Worm (Caenorhabditis elegans): ENCODE data around the gene perm-1.

DNA sequence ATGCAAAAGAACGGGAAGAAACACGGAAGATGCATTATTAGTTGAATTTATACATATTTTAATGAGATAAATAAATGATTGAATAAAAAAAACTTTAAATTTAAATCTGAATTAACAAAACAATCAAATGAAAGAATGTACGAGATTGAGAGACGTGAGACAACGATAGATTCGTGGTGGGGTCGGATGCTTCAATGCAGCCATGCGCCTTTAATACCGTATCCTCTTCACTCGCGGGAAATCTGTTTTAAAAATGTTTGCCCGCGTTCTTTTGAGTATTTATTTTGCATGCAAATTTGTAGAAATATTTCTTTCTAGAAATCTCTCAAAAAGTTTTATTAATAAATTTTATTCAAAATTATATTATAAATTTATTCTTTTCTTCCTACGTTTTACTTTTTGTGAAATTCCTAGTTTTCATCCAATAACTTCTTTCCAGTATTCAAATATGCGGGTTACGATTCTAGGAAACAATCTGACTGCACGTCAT lies at the start of gene perm-1:
- TF ChIP-seq him-1 (tag; optimal IDR thresholded peaks at IDR 0.05): no peak
- TF ChIP-seq W03F9.2 (tag; optimal IDR thresholded peaks at IDR 0.05): peak; percentile 73
- TF ChIP-seq dao-5 (tag; optimal IDR thresholded peaks at IDR 0.05): no peak
